Fruit fly (Drosophila melanogaster): ENCODE measurements around the gene CG7632.

The CG7632 gene

DNA sequence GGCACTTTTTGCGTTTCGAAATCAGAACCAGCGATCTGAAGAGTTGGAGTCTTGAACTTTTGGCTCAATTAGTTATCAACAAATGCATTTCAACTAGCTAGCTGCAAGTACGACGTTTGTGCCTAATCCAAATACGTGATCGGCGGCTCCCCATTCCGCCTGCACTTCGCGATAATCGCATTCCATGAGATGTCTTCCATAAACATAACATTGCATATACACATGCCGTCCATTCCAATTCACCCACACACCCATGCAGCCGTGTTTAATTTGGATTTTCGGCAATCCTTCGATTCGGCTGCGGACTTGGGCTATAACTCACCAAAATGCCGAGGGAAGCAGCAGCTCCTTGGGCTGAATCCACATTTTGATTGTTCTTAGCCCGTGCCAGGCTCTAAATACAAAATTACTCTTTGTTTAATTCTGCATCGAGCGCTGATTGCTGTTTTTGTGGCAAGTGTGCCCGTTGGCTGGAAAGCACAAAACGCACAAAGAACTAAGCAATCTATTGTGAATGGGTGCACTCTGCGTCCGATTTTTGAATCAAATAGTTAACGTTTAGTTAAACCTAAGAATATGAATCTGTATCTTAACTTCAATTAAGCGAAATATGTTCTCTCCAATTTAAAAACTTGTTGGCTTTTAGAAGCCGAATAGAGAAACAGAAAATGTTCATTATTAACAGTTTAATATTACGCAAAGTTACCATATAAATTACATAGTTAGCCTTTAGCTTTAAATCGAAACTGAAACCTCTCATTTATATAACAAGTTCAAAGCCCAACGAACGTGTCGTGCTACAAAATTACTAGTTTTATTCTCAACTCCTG is 39.0 kb downstream of the CG7632 start, which contains the start of the genes Tbc1d8-9 and CG32436 (continued):
- no peak for TF ChIP-seq CG13424 (tag; optimal IDR thresholded peaks at IDR 0.05)
- TF ChIP-seq mam (GFP tag; optimal IDR thresholded peaks at IDR 0.05) = no peak
- peak; percentile 37 for TF ChIP-seq YL-1 (GFP tag; optimal IDR thresholded peaks at IDR 0.05)
- no peak for TF ChIP-seq Lim3 (GFP tag; IDR thresholded peaks at IDR 0.05)
- TF ChIP-seq CG16815 (GFP tag; optimal IDR thresholded peaks at IDR 0.05) = no peak
- no peak for TF ChIP-seq al (GFP tag; IDR thresholded peaks at IDR 0.05)
- TF ChIP-seq sc (optimal IDR thresholded peaks at IDR 0.05) = no peak
- no peak for TF ChIP-seq sc (GFP tag; optimal IDR thresholded peaks at IDR 0.05)
- TF ChIP-seq croc (GFP tag; conservative IDR thresholded peaks at IDR 0.05) = no peak
- TF ChIP-seq ssp (GFP tag; IDR thresholded peaks at IDR 0.05) = no peak
- TF ChIP-seq Ssrp (tag; optimal IDR thresholded peaks at IDR 0.05) = no peak
- TF ChIP-seq Hr39 (optimal IDR thresholded peaks at IDR 0.05) = no peak
- no peak for TF ChIP-seq jing (GFP tag; optimal IDR thresholded peaks at IDR 0.05)
- TF ChIP-seq tup (GFP tag; optimal IDR thresholded peaks at IDR 0.05) = no peak
- no peak for TF ChIP-seq sisA (GFP tag; IDR thresholded peaks at IDR 0.05)
- TF ChIP-seq bcd (GFP tag; optimal IDR thresholded peaks at IDR 0.05) = no peak
- no peak for TF ChIP-seq sna (GFP tag; IDR thresholded peaks at IDR 0.05; ENCODE audit: partially characterized antibody)
- TF ChIP-seq CG31441 (GFP tag; IDR thresholded peaks at IDR 0.05) = no peak
- TF ChIP-seq run (tag; optimal IDR thresholded peaks at IDR 0.05) = no peak
- no peak for TF ChIP-seq Oli (tag; optimal IDR thresholded peaks at IDR 0.05)
- TF ChIP-seq pan (optimal IDR thresholded peaks at IDR 0.05) = no peak
- no peak for TF ChIP-seq pan (GFP tag; optimal IDR thresholded peaks at IDR 0.05 in 1 of 2, IDR thresholded peaks at IDR 0.05 in 1 of 2)
- TF ChIP-seq jumu (GFP tag; optimal IDR thresholded peaks at IDR 0.05) = no peak
- TF ChIP-seq CTCF (GFP tag; optimal IDR thresholded peaks at IDR 0.05) = peak; percentile 15
- TF ChIP-seq CG4730 (GFP tag; IDR thresholded peaks at IDR 0.05) = no peak
- no peak for TF ChIP-seq pb (GFP tag; optimal IDR thresholded peaks at IDR 0.05)
- no peak for TF ChIP-seq Sox100B (GFP tag; optimal IDR thresholded peaks at IDR 0.05)
- TF ChIP-seq CG3726 (GFP tag; IDR thresholded peaks at IDR 0.05) = no peak
- TF ChIP-seq Nf-YB (GFP tag; optimal IDR thresholded peaks at IDR 0.05) = no peak
- TF ChIP-seq CG13894 (tag; optimal IDR thresholded peaks at IDR 0.05) = no peak
- no peak for TF ChIP-seq CG2129 (GFP tag; IDR thresholded peaks at IDR 0.05; ENCODE audit: partially characterized antibody)
- TF ChIP-seq CG14441 (GFP tag; IDR thresholded peaks at IDR 0.05) = no peak
- no peak for TF ChIP-seq CG6813 (GFP tag; optimal IDR thresholded peaks at IDR 0.05)
- no peak for TF ChIP-seq salm (tag; optimal IDR thresholded peaks at IDR 0.05)
- no peak for TF ChIP-seq B-H1 (GFP tag; IDR thresholded peaks at IDR 0.05)
- no peak for TF ChIP-seq kay (GFP tag; optimal IDR thresholded peaks at IDR 0.05)
- no peak for TF ChIP-seq CG14014 (GFP tag; IDR thresholded peaks at IDR 0.05)
- TF ChIP-seq CG15073 (GFP tag; optimal IDR thresholded peaks at IDR 0.05) = no peak
- no peak for TF ChIP-seq CG17912 (GFP tag; optimal IDR thresholded peaks at IDR 0.05)
- TF ChIP-seq chinmo (GFP tag; IDR thresholded peaks at IDR 0.05; ENCODE audit: partially characterized antibody) = 0 out of 4 replicates have a peak, but pooled peaks have one; percentile 75
- TF ChIP-seq CG10654 (GFP tag; optimal IDR thresholded peaks at IDR 0.05) = no peak
- TF ChIP-seq CG17385 (GFP tag; optimal IDR thresholded peaks at IDR 0.05) = no peak
- TF ChIP-seq Nf-YC (tag; optimal IDR thresholded peaks at IDR 0.05) = no peak
- no peak for TF ChIP-seq Spps (tag; optimal IDR thresholded peaks at IDR 0.05)
- no peak for TF ChIP-seq BtbVII (GFP tag; optimal IDR thresholded peaks at IDR 0.05)
- no peak for TF ChIP-seq unpg (GFP tag; optimal IDR thresholded peaks at IDR 0.05)
- no peak for TF ChIP-seq wek (GFP tag; optimal IDR thresholded peaks at IDR 0.05)
- peak in 1 of 2 experiments; percentile 55 for TF ChIP-seq Pdp1 (GFP tag; optimal IDR thresholded peaks at IDR 0.05)
- TF ChIP-seq luna (GFP tag; optimal IDR thresholded peaks at IDR 0.05) = no peak
- no peak for TF ChIP-seq ara (GFP tag; IDR thresholded peaks at IDR 0.05)
- no peak for TF ChIP-seq CG7839 (tag; optimal IDR thresholded peaks at IDR 0.05)
